Worm (Caenorhabditis elegans): ENCODE measurements around the gene F23H12.10.

- TF ChIP-seq ama-1 (optimal IDR thresholded peaks at IDR 0.05) = no peak
- no peak for TF ChIP-seq sea-1 (GFP tag; conservative IDR thresholded peaks at IDR 0.05)
- TF ChIP-seq F13C5.2 (tag; optimal IDR thresholded peaks at IDR 0.05) = no peak
- TF ChIP-seq hnd-1 (tag; optimal IDR thresholded peaks at IDR 0.05) = no peak
- no peak for TF ChIP-seq tbx-11 (GFP tag; IDR thresholded peaks at IDR 0.05)
- TF ChIP-seq hmbx-1 (tag; optimal IDR thresholded peaks at IDR 0.05) = no peak
- no peak for TF ChIP-seq aly-1 (tag; optimal IDR thresholded peaks at IDR 0.05)
- no peak for TF ChIP-seq flt-1 (GFP tag; IDR thresholded peaks at IDR 0.05)
- no peak for TF ChIP-seq pes-1 (GFP tag; IDR thresholded peaks at IDR 0.05)
- no peak for TF ChIP-seq hmg-4 (GFP tag; optimal IDR thresholded peaks at IDR 0.05)
- TF ChIP-seq tbx-37 (GFP tag; conservative IDR thresholded peaks at IDR 0.05) = no peak
- TF ChIP-seq ets-7 (tag; optimal IDR thresholded peaks at IDR 0.05) = no peak
- no peak for TF ChIP-seq tra-4 (tag; optimal IDR thresholded peaks at IDR 0.05)
- no peak for TF ChIP-seq scrt-1 (GFP tag; IDR thresholded peaks at IDR 0.05)
Measured at ce11 chrV:12351842-12352241, 22.2 kb downstream of the F23H12.10 start.

Data from whole organism, early embryonic.